Fruit fly (Drosophila melanogaster): ENCODE results near the gene Glut4EF.

Gene Glut4EF

dm6 chr3R:9874118-9874808 is at the start of gene Glut4EF, which contains the start of gene CG46467:
Gene Glut4EF, plus strand, starts transcription at chr3R:9874681.
Gene CG46467, plus strand, starts transcription at chr3R:9874681.
- TF ChIP-seq Eip93F (GFP tag; optimal IDR thresholded peaks at IDR 0.05) (peak; percentile 35), Hr39 (GFP tag; optimal IDR thresholded peaks at IDR 0.05) (no peak), dsx (GFP tag; optimal IDR thresholded peaks at IDR 0.05; ENCODE audit: poor library complexity, severe bottlenecking) (peak; percentile 100), Eip78C (GFP tag) (no peak), CG34406 (GFP tag; optimal IDR thresholded peaks at IDR 0.05) (no peak), lz (GFP tag; optimal IDR thresholded peaks at IDR 0.05) (no peak), Eip75B (GFP tag; optimal IDR thresholded peaks at IDR 0.05) (no peak), CG11762 (GFP tag; optimal IDR thresholded peaks at IDR 0.05; ENCODE audit: insufficient read depth) (no peak), achi (GFP tag; optimal IDR thresholded peaks at IDR 0.05) (no peak), esn (GFP tag; optimal IDR thresholded peaks at IDR 0.05) (no peak), vri (GFP tag; optimal IDR thresholded peaks at IDR 0.05) (peak; percentile 56), Gug (GFP tag; IDR thresholded peaks at IDR 0.05) (no peak), CG15336 (GFP tag; IDR thresholded peaks at IDR 0.05) (0 out of 2 replicates have a peak, but pooled peaks have one; percentile 39), Hr4 (GFP tag; optimal IDR thresholded peaks at IDR 0.05) (no peak), CG6163 (GFP tag; IDR thresholded peaks at IDR 0.05) (peak; percentile 39; the same call in 1 of the 3 replicates), Hr38 (GFP tag; optimal IDR thresholded peaks at IDR 0.05) (no peak), CG6854 (GFP tag; optimal IDR thresholded peaks at IDR 0.05) (peak; percentile 36), fd85E (GFP tag; optimal IDR thresholded peaks at IDR 0.05) (no peak), eg (GFP tag; IDR thresholded peaks at IDR 0.05) (peak; percentile 39; the same call in 2 of the 3 replicates), fkh (GFP tag; optimal IDR thresholded peaks at IDR 0.05) (peak; percentile 5), Sox14 (GFP tag; optimal IDR thresholded peaks at IDR 0.05) (peak; percentile 16), CG7368 (GFP tag; optimal IDR thresholded peaks at IDR 0.05) (no peak)

dm6 chr3R:9851653-9852052 is 22.8 kb upstream of the Glut4EF start:
- TF ChIP-seq Gug (GFP tag; IDR thresholded peaks at IDR 0.05): no peak
- TF ChIP-seq CG7368 (GFP tag; optimal IDR thresholded peaks at IDR 0.05): peak; percentile 3

- TF ChIP-seq Smox (GFP tag; optimal IDR thresholded peaks at IDR 0.05) (no peak), CG34406 (GFP tag; optimal IDR thresholded peaks at IDR 0.05) (no peak), Eip78C (GFP tag) (peak; percentile 38), CG8319 (GFP tag; optimal IDR thresholded peaks at IDR 0.05) (no peak), salr (GFP tag; optimal IDR thresholded peaks at IDR 0.05) (no peak), Met (GFP tag; optimal IDR thresholded peaks at IDR 0.05) (no peak), Sox14 (GFP tag; optimal IDR thresholded peaks at IDR 0.05) (no peak), cyc (GFP tag; optimal IDR thresholded peaks at IDR 0.05) (no peak), CG32006 (GFP tag; optimal IDR thresholded peaks at IDR 0.05) (peak; percentile 25), Sox102F (GFP tag; optimal IDR thresholded peaks at IDR 0.05) (no peak), CG1621 (tag; optimal IDR thresholded peaks at IDR 0.05) (no peak), dsx (GFP tag; optimal IDR thresholded peaks at IDR 0.05; ENCODE audit: poor library complexity, severe bottlenecking) (peak; percentile 8), achi (GFP tag; optimal IDR thresholded peaks at IDR 0.05) (no peak), CG8119 (GFP tag; IDR thresholded peaks at IDR 0.05) (0 out of 3 replicates have a peak, but pooled peaks have one; percentile 33), CG6808 (GFP tag; optimal IDR thresholded peaks at IDR 0.05) (no peak), CG10669 (GFP tag; optimal IDR thresholded peaks at IDR 0.05) (no peak), CG10631 (GFP tag; optimal IDR thresholded peaks at IDR 0.05) (peak; percentile 5)
Measured at dm6 chr3R:9857785-9858184, 16.7 kb upstream of the Glut4EF start.

dm6 chr3R:9860561-9860960 is 13.9 kb upstream of the Glut4EF start:
- TF ChIP-seq Eip78C (GFP tag): peak; percentile 46
- no peak for TF ChIP-seq eg (GFP tag; IDR thresholded peaks at IDR 0.05)
- peak; percentile 20 for TF ChIP-seq svp (GFP tag)

Measured in whole organism, prepupa.